Fruit fly (Drosophila melanogaster): ENCODE results near the gene CG7675.

dm6 chr3R:18328842-18329241 is 52.1 kb downstream of the CG7675 start, which contains the start of gene naz:
- TF ChIP-seq CG34367 (tag; optimal IDR thresholded peaks at IDR 0.05) (no peak), Ets98B (GFP tag; IDR thresholded peaks at IDR 0.05) (no peak), Pif1B (GFP tag; optimal IDR thresholded peaks at IDR 0.05) (no peak), fd96Ca (GFP tag; IDR thresholded peaks at IDR 0.05) (no peak), CG15710 (tag; optimal IDR thresholded peaks at IDR 0.05) (no peak), CG9948 (tag; optimal IDR thresholded peaks at IDR 0.05) (no peak)
